Worm (Caenorhabditis elegans) whole organism, L2 larva: ENCODE data around the gene T18D3.6.

Experiments
- F13H6.1 ChIP-seq: sonication (generic microtip); optimal IDR thresholded peaks from 2 replicates; lab custom pipeline; 2016; ENCODE audit warnings: missing genetic modification characterization, missing compliant biosample characterization
- dmd-4 ChIP-seq: sonication (generic microtip); optimal IDR thresholded peaks from 2 replicates; lab custom pipeline; 2017; ENCODE audit warnings: missing biosample characterization, missing genetic modification characterization
- snpc-4 ChIP-seq: fragments of 150-350 bp; optimal IDR thresholded peaks from 2 replicates; lab custom pipeline; 2014; ENCODE audit warnings: missing biosample characterization, missing genetic modification characterization

- TF ChIP-seq F13H6.1 (tag; lab: Kevin White, UChicago) (peak; percentile 3), dmd-4 (tag; lab: Kevin White, UChicago) (no peak), snpc-4 (tag; lab: Kevin White, UChicago) (no peak)
These were observed 9.5 kb upstream of the T18D3.6 start for ce11 chrX:12439998-12440722.
